Worm (Caenorhabditis elegans) whole organism, early embryonic: ENCODE data around the gene sdz-11.

Source experiments
- B0310.2 ChIP-seq: sonication (generic microtip); optimal IDR thresholded peaks from 2 replicates; lab custom pipeline; 2016; ENCODE audit warnings: mild to moderate bottlenecking, missing genetic modification characterization, missing compliant biosample characterization
- ama-1 ChIP-seq: fragments of 150-350 bp; optimal IDR thresholded peaks from 2 replicates; lab custom pipeline; 2014
- ceh-13 ChIP-seq: fragments of 200-800 bp; sonication (Bioruptor generic); optimal IDR thresholded peaks from 2 replicates; lab custom pipeline; 2018; ENCODE audit warnings: mild to moderate bottlenecking, missing genetic modification characterization, missing compliant biosample characterization
- ceh-36 ChIP-seq: sonication (generic microtip); optimal IDR thresholded peaks from 2 replicates; lab custom pipeline; 2016; ENCODE audit warnings: missing genetic modification characterization, inconsistent platforms, missing compliant biosample characterization
- ets-7 ChIP-seq: sonication (generic microtip); optimal IDR thresholded peaks from 2 replicates; lab custom pipeline; 2016; ENCODE audit warnings: missing genotype, missing genetic modification characterization, missing compliant biosample characterization
- flt-1 ChIP-seq: fragments of 200-800 bp; sonication (Bioruptor generic); IDR thresholded peaks from 2 replicates; pipeline ENCODE4 v1.3.6; 2022; ENCODE audit warnings: missing genetic modification characterization, missing compliant biosample characterization
- pes-1 ChIP-seq: fragments of 200-800 bp; sonication (Bioruptor generic); IDR thresholded peaks from 2 replicates; pipeline ENCODE4 v1.3.6; 2022; ENCODE audit warnings: missing genetic modification reagents, missing genetic modification characterization, missing compliant biosample characterization
- scrt-1 ChIP-seq: fragments of 200-800 bp; sonication (Bioruptor generic); IDR thresholded peaks from 2 replicates; pipeline ENCODE4 v1.3.6; 2022; ENCODE audit warnings: missing genetic modification characterization, missing compliant biosample characterization
- sea-1 ChIP-seq: fragments of 200-800 bp; sonication (Bioruptor generic); conservative IDR thresholded peaks from 2 replicates; pipeline ENCODE4 v1.3.6; 2022; ENCODE audit warnings: missing genetic modification characterization, missing compliant biosample characterization
- tbx-37 ChIP-seq: fragments of 200-800 bp; sonication (Bioruptor generic); conservative IDR thresholded peaks from 2 replicates; pipeline ENCODE4 v1.3.6; 2022; ENCODE audit warnings: missing genetic modification reagents, missing genetic modification characterization, missing compliant biosample characterization

DNA sequence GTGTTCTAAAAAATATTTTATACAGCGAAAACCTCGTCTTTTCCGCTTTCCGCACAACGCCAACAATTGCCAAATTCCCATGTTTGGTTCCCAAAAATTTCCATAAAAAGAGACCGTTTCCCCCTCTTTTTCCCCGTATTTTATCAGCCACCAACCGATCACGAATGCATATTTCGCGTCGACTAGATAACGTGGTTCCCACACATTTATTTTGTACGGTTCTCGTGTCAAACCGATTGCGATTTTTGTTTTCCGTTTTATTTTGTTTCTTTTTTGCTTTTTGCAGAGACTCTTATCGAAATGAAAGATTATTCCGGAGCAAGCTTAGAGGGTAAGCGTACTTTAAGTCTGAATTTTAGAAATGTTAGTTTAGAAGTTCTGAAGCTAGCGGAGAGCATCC lies 31.1 kb downstream of the sdz-11 start, which contains the start of gene C46E10.3:
- TF ChIP-seq ama-1 (lab: Kevin White, UChicago) (no peak), B0310.2 (tag; lab: Kevin White, UChicago) (no peak), tbx-37 (no peak), ceh-36 (no peak), scrt-1 (GFP tag; lab: Robert Waterston, UW) (no peak), sea-1 (GFP tag; lab: Robert Waterston, UW) (no peak), pes-1 (GFP tag; lab: Robert Waterston, UW) (no peak), ceh-13 (GFP tag; lab: Kevin White, UChicago) (no peak), flt-1 (GFP tag; lab: Robert Waterston, UW) (no peak), ets-7 (tag; lab: Kevin White, UChicago) (no peak)
